Worm (Caenorhabditis elegans): ENCODE results near the gene F31E8.5.

ce11 chrII:6801262-6801661 lies 5.8 kb downstream of the F31E8.5 start:
- no peak for TF ChIP-seq hrde-1 (tag; optimal IDR thresholded peaks at IDR 0.05; ENCODE audit: borderline replicate concordance)
- TF ChIP-seq cebp-1 (GFP tag; IDR thresholded peaks at IDR 0.05) = no peak
- TF ChIP-seq cebp-1 (tag; optimal IDR thresholded peaks at IDR 0.05) = no peak
- no peak for TF ChIP-seq ama-1 (optimal IDR thresholded peaks at IDR 0.05)
- TF ChIP-seq ama-1 (GFP tag; optimal IDR thresholded peaks at IDR 0.05) = no peak
- no peak for TF ChIP-seq ztf-6 (GFP tag; IDR thresholded peaks at IDR 0.05)
- no peak for TF ChIP-seq madf-3 (GFP tag; IDR thresholded peaks at IDR 0.05)
